Fruit fly (Drosophila melanogaster) whole organism, pupa: ENCODE results near the gene CG1074.
A peak's percentile ranks its signal among the peaks of the same experiment; 100 is the strongest.

Experiments
- CG14655 ChIP-seq: fragments of 200-800 bp; sonication (Bioruptor generic); optimal IDR thresholded peaks from 3 replicates; lab custom pipeline; 2017; ENCODE audit warnings: mild to moderate bottlenecking, missing biosample characterization, missing genetic modification reagents, missing genetic modification characterization
- CG15710 ChIP-seq: fragments of 200-800 bp; sonication (Bioruptor generic); optimal IDR thresholded peaks from 2 replicates; lab custom pipeline; 2018; ENCODE audit warnings: missing biosample characterization, mild to moderate bottlenecking, missing genetic modification characterization, moderate library complexity
- CG32121 ChIP-seq: fragments of 200-800 bp; sonication (Bioruptor generic); IDR thresholded peaks from 2 replicates; pipeline ENCODE4 v1.3.6; 2022; ENCODE audit warnings: missing biosample characterization, missing genetic modification characterization
- CG8301 ChIP-seq: fragments of 200-800 bp; sonication (Bioruptor generic); optimal IDR thresholded peaks from 2 replicates; lab custom pipeline; 2018; ENCODE audit warnings: missing biosample characterization, mild to moderate bottlenecking, missing genetic modification characterization
- CG9948 ChIP-seq: fragments of 200-800 bp; sonication (Bioruptor generic); optimal IDR thresholded peaks from 2 replicates; lab custom pipeline; 2018; ENCODE audit warnings: missing biosample characterization, mild to moderate bottlenecking, missing genetic modification characterization, moderate library complexity
- D1 ChIP-seq: fragments of 200-800 bp; sonication (Bioruptor generic); optimal IDR thresholded peaks from 2 replicates; lab custom pipeline; 2018; ENCODE audit warnings: missing biosample characterization, mild to moderate bottlenecking, missing genetic modification characterization, moderate library complexity
- Pif1A ChIP-seq: fragments of 200-800 bp; sonication (Bioruptor generic); optimal IDR thresholded peaks from 3 replicates; lab custom pipeline; 2016; ENCODE audit warnings: missing biosample characterization, missing genetic modification characterization

dm6 chr3R:4403706-4404392 is 29.9 kb upstream of the CG1074 start:
- TF ChIP-seq CG9948 (peak; percentile 8), CG15710 (peak; percentile 1), CG14655 (GFP tag; lab: Kevin White, UChicago) (no peak), Pif1A (no peak), CG32121 (GFP tag; lab: Robert Waterston, UW) (no peak), D1 (tag; lab: Kevin White, UChicago) (no peak), CG8301 (peak; percentile 8)
